Fruit fly (Drosophila melanogaster) whole organism, wandering third instar larva: Measurements from ENCODE around the gene holn1.
A peak's percentile ranks its signal among the peaks of the same experiment; 100 is the strongest.

Source experiments
- Dfd ChIP-seq: fragments of >200 bp; optimal IDR thresholded peaks from 2 replicates; lab custom pipeline; 2017; ENCODE audit warnings: missing biosample characterization, missing genetic modification characterization
- HLH106 ChIP-seq: fragments of 200-800 bp; optimal IDR thresholded peaks from 3 replicates; lab custom pipeline; 2019; ENCODE audit warnings: missing biosample characterization, mild to moderate bottlenecking, missing genetic modification characterization, moderate library complexity
- Hnf4 ChIP-seq: fragments of 200-800 bp; sonication (Bioruptor generic); optimal IDR thresholded peaks from 2 replicates; lab custom pipeline; 2016; ENCODE audit warnings: missing biosample characterization, mild to moderate bottlenecking, missing genetic modification characterization
- Vsx2 ChIP-seq: fragments of 200-300, 225-300 bp; sonication (Bioruptor generic); optimal IDR thresholded peaks from 2 replicates; lab custom pipeline; 2018; ENCODE audit warnings: missing biosample characterization, missing genetic modification characterization; ENCODE audit not compliant: partially characterized antibody
- brk ChIP-seq: fragments of 200-800 bp; sonication (Bioruptor generic); optimal IDR thresholded peaks from 2 replicates; lab custom pipeline; 2016; ENCODE audit warnings: missing biosample characterization, mild to moderate bottlenecking, missing genetic modification characterization
- fru ChIP-seq: fragments of 200-800 bp; sonication (Bioruptor generic); optimal IDR thresholded peaks from 3 replicates; lab custom pipeline; 2016; ENCODE audit warnings: missing biosample characterization, mild to moderate bottlenecking, missing genetic modification characterization
- jim ChIP-seq: fragments of 175-275, 200-325 bp; sonication (Bioruptor generic); optimal IDR thresholded peaks from 2 replicates; lab custom pipeline; 2016; ENCODE audit warnings: missing biosample characterization, mild to moderate bottlenecking, missing genetic modification characterization
- pan ChIP-seq: fragments of >200 bp; optimal IDR thresholded peaks from 2 replicates; lab custom pipeline; 2017

DNA sequence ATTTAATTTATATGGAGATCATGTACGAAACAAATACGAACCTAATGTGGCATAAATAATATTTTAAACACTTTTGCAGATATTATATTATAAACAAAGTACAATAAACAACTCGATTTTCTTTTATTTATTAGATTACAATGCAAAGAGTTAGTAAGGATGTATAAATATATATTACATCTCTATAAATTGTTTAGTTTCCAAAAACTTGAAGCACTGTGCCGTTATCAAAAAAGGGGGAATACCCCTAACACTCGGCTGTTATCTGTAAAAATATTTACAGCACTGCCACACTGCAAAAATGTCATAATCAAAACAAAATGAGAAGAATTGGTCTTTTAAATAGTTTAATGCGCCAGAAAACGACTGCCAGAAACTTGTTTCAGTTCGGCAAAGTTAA lies 7.3 kb upstream of the holn1 start, which contains the start of gene CG5188:
- no peak for TF ChIP-seq brk
- no peak for TF ChIP-seq Vsx2 (GFP tag; lab: Kevin White, UChicago)
- no peak for TF ChIP-seq fru (GFP tag; lab: Kevin White, UChicago)
- TF ChIP-seq jim (GFP tag; lab: Kevin White, UChicago) = no peak
- TF ChIP-seq HLH106 = peak; percentile 51
- no peak for TF ChIP-seq pan (lab: Kevin White, UChicago)
- no peak for TF ChIP-seq Dfd
- TF ChIP-seq Hnf4 = peak; percentile 43
